Worm (Caenorhabditis elegans) whole organism, midembryonic: ENCODE results near the gene Y32H12A.8.

Experiments
- T22C8.4 ChIP-seq: fragments of 200-800 bp; sonication (Bioruptor generic); IDR thresholded peaks from 2 replicates; pipeline ENCODE4 v1.3.6; 2022; ENCODE audit warnings: missing genetic modification characterization, missing compliant biosample characterization
- cog-1 ChIP-seq: sonication (generic microtip); optimal IDR thresholded peaks from 2 replicates; lab custom pipeline; 2016; ENCODE audit warnings: missing genetic modification characterization, missing compliant biosample characterization
- flt-1 ChIP-seq: fragments of 200-800 bp; sonication (Bioruptor generic); IDR thresholded peaks from 2 replicates; pipeline ENCODE4 v1.3.6; 2022; ENCODE audit warnings: missing genetic modification characterization, missing compliant biosample characterization
- klf-2 ChIP-seq: fragments of 200-800 bp; sonication (Bioruptor generic); conservative IDR thresholded peaks from 2 replicates; pipeline ENCODE4 v1.3.6; 2022; ENCODE audit warnings: missing genetic modification reagents, missing genetic modification characterization, missing compliant biosample characterization
- med-1 ChIP-seq: sonication (generic microtip); optimal IDR thresholded peaks from 2 replicates; lab custom pipeline; 2017; ENCODE audit warnings: missing genetic modification characterization, mild to moderate bottlenecking, missing compliant biosample characterization, antibody characterized with exemption, missing genetic modification reagents; ENCODE audit not compliant: insufficient read depth
- ref-1 ChIP-seq: fragments of 200-800 bp; sonication (Bioruptor generic); conservative IDR thresholded peaks from 2 replicates; pipeline ENCODE4 v1.3.6; 2022; ENCODE audit warnings: missing genetic modification reagents, missing genetic modification characterization, missing compliant biosample characterization
- tab-1 ChIP-seq: fragments of 200-800 bp; sonication (Bioruptor generic); IDR thresholded peaks from 2 replicates; pipeline ENCODE4 v1.3.6; 2022; ENCODE audit warnings: missing genetic modification characterization, missing compliant biosample characterization
- ztf-23 ChIP-seq: fragments of 200-800 bp; sonication (Bioruptor generic); IDR thresholded peaks from 2 replicates; pipeline ENCODE4 v1.3.6; 2022; ENCODE audit warnings: missing genetic modification reagents, missing genetic modification characterization, missing compliant biosample characterization
- ztf-29 ChIP-seq: fragments of 200-800 bp; sonication (Bioruptor generic); IDR thresholded peaks from 2 replicates; pipeline ENCODE4 v1.3.6; 2022; ENCODE audit warnings: missing genetic modification reagents, missing genetic modification characterization, missing compliant biosample characterization

- no peak for TF ChIP-seq ztf-23
- TF ChIP-seq flt-1 (GFP tag; lab: Robert Waterston, UW): no peak
- no peak for TF ChIP-seq cog-1
- no peak for TF ChIP-seq klf-2 (GFP tag; lab: Robert Waterston, UW)
- TF ChIP-seq T22C8.4 (GFP tag; lab: Robert Waterston, UW): no peak
- TF ChIP-seq tab-1 (GFP tag; lab: Robert Waterston, UW): no peak
- no peak for TF ChIP-seq ztf-29 (GFP tag; lab: Robert Waterston, UW)
- no peak for TF ChIP-seq ref-1
- no peak for TF ChIP-seq med-1 (GFP tag; lab: Kevin White, UChicago)
Measured at ce11 chrIII:5427096-5427495, 21.3 kb upstream of the Y32H12A.8 start.
